4 fruit fly cellular contexts compared by ENCODE assay signal in the genomic region with DNA sequence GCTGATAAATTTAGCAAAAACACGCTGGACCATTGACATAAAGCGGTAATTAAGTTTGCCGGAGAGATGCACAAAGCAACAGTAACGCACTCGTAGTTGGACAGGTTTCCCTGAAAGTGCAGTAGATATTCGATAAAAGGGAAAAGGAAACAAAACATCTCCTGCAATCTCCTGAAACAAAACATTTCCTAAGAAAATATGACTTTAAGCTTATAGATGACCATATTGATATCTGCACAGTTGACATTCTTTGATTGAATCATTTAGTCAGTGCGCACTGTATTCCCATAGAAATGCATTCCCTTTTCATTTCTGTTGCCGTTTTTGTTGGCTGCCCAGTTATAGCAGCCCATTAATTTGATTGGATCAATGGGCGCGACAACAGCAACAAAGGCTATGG.
A peak's percentile ranks its signal among the peaks of the same experiment; 100 is the strongest.
TF ChIP-seq lines count a peak whose summit lies in the region.

No protein-coding gene starts in this region.

- no peak for TF ChIP-seq CTCF in whole organism, embryonic (GFP tag; optimal IDR thresholded peaks at IDR 0.05; lab: Kevin White, UChicago)

TF ChIP-seq in whole organism, embryonic, 481 proteins besides CTCF, POLR2A, EP300 and RAD21 (continues in another document):
- peak; percentile 56 for TF ChIP-seq CG10959 (GFP tag; IDR thresholded peaks at IDR 0.05; lab: Robert Waterston, UW)
- peak; percentile 37 for TF ChIP-seq PHDP (tag; optimal IDR thresholded peaks at IDR 0.05; lab: Kevin White, UChicago)
- no peak for TF ChIP-seq Myb (GFP tag; optimal IDR thresholded peaks at IDR 0.05; lab: Kevin White, UChicago)
- peak; percentile 30; the same call in 1 of the 2 replicates for TF ChIP-seq ro (GFP tag; IDR thresholded peaks at IDR 0.05; lab: Robert Waterston, UW)
- no peak for TF ChIP-seq lbe (GFP tag; optimal IDR thresholded peaks at IDR 0.05; lab: Kevin White, UChicago)
- TF ChIP-seq unpg (GFP tag; optimal IDR thresholded peaks at IDR 0.05; lab: Kevin White, UChicago) = peak; percentile 67
- peak; percentile 56 for TF ChIP-seq Blimp-1 (GFP tag; optimal IDR thresholded peaks at IDR 0.05; lab: Kevin White, UChicago)
- no peak for TF ChIP-seq CG32532 (GFP tag; IDR thresholded peaks at IDR 0.05; lab: Robert Waterston, UW)
- TF ChIP-seq CG9609 (GFP tag; optimal IDR thresholded peaks at IDR 0.05; lab: Kevin White, UChicago) = peak; percentile 36
- peak; percentile 50 for TF ChIP-seq ap (GFP tag; IDR thresholded peaks at IDR 0.05; lab: Robert Waterston, UW)
- no peak; the same call in 1 of the 2 replicates for TF ChIP-seq dan (GFP tag; IDR thresholded peaks at IDR 0.05; lab: Robert Waterston, UW)
- TF ChIP-seq insv (GFP tag; optimal IDR thresholded peaks at IDR 0.05; lab: Kevin White, UChicago) = no peak
- peak; percentile 44 for TF ChIP-seq NfI (GFP tag; optimal IDR thresholded peaks at IDR 0.05; lab: Kevin White, UChicago)
- no peak for TF ChIP-seq crc (GFP tag; optimal IDR thresholded peaks at IDR 0.05; lab: Kevin White, UChicago)
- no peak for TF ChIP-seq lov (optimal IDR thresholded peaks at IDR 0.05; lab: Kevin White, UChicago)
- TF ChIP-seq lov (GFP tag; IDR thresholded peaks at IDR 0.05; lab: Robert Waterston, UW) = 0 out of 3 replicates have a peak, but pooled peaks have one; percentile 53
- peak; percentile 28 for TF ChIP-seq nerfin-1 (tag; optimal IDR thresholded peaks at IDR 0.05; lab: Kevin White, UChicago)
- no peak for TF ChIP-seq rib (GFP tag; IDR thresholded peaks at IDR 0.05; lab: Robert Waterston, UW)
- peak; percentile 18 for TF ChIP-seq CG17359 (tag; optimal IDR thresholded peaks at IDR 0.05; lab: Kevin White, UChicago)
- TF ChIP-seq CG32767 (GFP tag; IDR thresholded peaks at IDR 0.05; lab: Robert Waterston, UW) = no peak; the same call in 1 of the 2 replicates
- peak; percentile 58 for TF ChIP-seq esg (GFP tag; conservative IDR thresholded peaks at IDR 0.05; lab: Robert Waterston, UW)

TF ChIP-seq in whole organism, prepupa, 60 proteins besides CTCF, POLR2A, EP300 and RAD21 (continues in another document):
- TF ChIP-seq fd59A (GFP tag; optimal IDR thresholded peaks at IDR 0.05; lab: Kevin White, UChicago) (peak; percentile 82), spab (GFP tag; optimal IDR thresholded peaks at IDR 0.05; lab: Kevin White, UChicago) (peak; percentile 50), CG7368 (GFP tag; optimal IDR thresholded peaks at IDR 0.05; lab: Kevin White, UChicago) (peak; percentile 21), CG10669 (GFP tag; optimal IDR thresholded peaks at IDR 0.05; lab: Kevin White, UChicago) (peak; percentile 59), Hr38 (GFP tag; optimal IDR thresholded peaks at IDR 0.05; lab: Kevin White, UChicago) (no peak), CG6276 (GFP tag; optimal IDR thresholded peaks at IDR 0.05; lab: Kevin White, UChicago) (no peak), CG1621 (tag; optimal IDR thresholded peaks at IDR 0.05; lab: Kevin White, UChicago) (peak; percentile 81), CG11762 (GFP tag; optimal IDR thresholded peaks at IDR 0.05; lab: Kevin White, UChicago; ENCODE audit: insufficient read depth) (peak; percentile 32), CG15336 (GFP tag; IDR thresholded peaks at IDR 0.05; lab: Robert Waterston, UW) (peak; percentile 59), CG11902 (GFP tag; optimal IDR thresholded peaks at IDR 0.05; lab: Kevin White, UChicago) (peak; percentile 9), fd85E (GFP tag; optimal IDR thresholded peaks at IDR 0.05; lab: Kevin White, UChicago) (no peak), Eip78C (GFP tag; lab: Kevin White, UChicago) (peak; percentile 94), pdm3 (GFP tag; optimal IDR thresholded peaks at IDR 0.05; lab: Kevin White, UChicago) (peak; percentile 79), dac (GFP tag; optimal IDR thresholded peaks at IDR 0.05; lab: Kevin White, UChicago) (no peak), CG8119 (GFP tag; IDR thresholded peaks at IDR 0.05; lab: Robert Waterston, UW) (peak; percentile 43; the same call in 2 of the 3 replicates), Blimp-1 (GFP tag; optimal IDR thresholded peaks at IDR 0.05; lab: Kevin White, UChicago) (no peak), salr (GFP tag; optimal IDR thresholded peaks at IDR 0.05; lab: Kevin White, UChicago) (peak; percentile 57 to 83), Lpt (GFP tag; optimal IDR thresholded peaks at IDR 0.05; lab: Kevin White, UChicago) (peak; percentile 27), CG11294 (GFP tag; IDR thresholded peaks at IDR 0.05; lab: Robert Waterston, UW) (0 out of 2 replicates have a peak, but pooled peaks have one; percentile 17), Smox (GFP tag; optimal IDR thresholded peaks at IDR 0.05; lab: Kevin White, UChicago) (peak; percentile 42), lz (GFP tag; optimal IDR thresholded peaks at IDR 0.05; lab: Kevin White, UChicago) (peak; percentile 38), CG9139 (GFP tag; optimal IDR thresholded peaks at IDR 0.05; lab: Kevin White, UChicago) (peak; percentile 38)

TF ChIP-seq in whole organism, pupa, 21 proteins besides CTCF, POLR2A, EP300 and RAD21:
- TF ChIP-seq CG14655 (GFP tag; optimal IDR thresholded peaks at IDR 0.05; lab: Kevin White, UChicago) (peak; percentile 30), CG8159 (tag; optimal IDR thresholded peaks at IDR 0.05; lab: Kevin White, UChicago) (peak; percentile 73), CG10348 (GFP tag; IDR thresholded peaks at IDR 0.05; lab: Robert Waterston, UW) (no peak), CG9948 (tag; optimal IDR thresholded peaks at IDR 0.05; lab: Kevin White, UChicago) (peak; percentile 45), CG12605 (GFP tag; IDR thresholded peaks at IDR 0.05; lab: Robert Waterston, UW) (0 out of 2 replicates have a peak, but pooled peaks have one; percentile 12), CG13204 (GFP tag; optimal IDR thresholded peaks at IDR 0.05; lab: Kevin White, UChicago) (peak; percentile 68), CG4496 (GFP tag; IDR thresholded peaks at IDR 0.05; lab: Robert Waterston, UW) (no peak; the same call in 1 of the 3 replicates), rn (GFP tag; IDR thresholded peaks at IDR 0.05; lab: Robert Waterston, UW) (peak; percentile 28; the same call in 1 of the 2 replicates), CG15710 (tag; optimal IDR thresholded peaks at IDR 0.05; lab: Kevin White, UChicago) (peak; percentile 83), CG34367 (tag; optimal IDR thresholded peaks at IDR 0.05; lab: Kevin White, UChicago) (peak; percentile 81), Pif1A (GFP tag; optimal IDR thresholded peaks at IDR 0.05; lab: Kevin White, UChicago) (peak; percentile 37), D1 (tag; optimal IDR thresholded peaks at IDR 0.05; lab: Kevin White, UChicago) (no peak), CG17806 (tag; optimal IDR thresholded peaks at IDR 0.05; lab: Kevin White, UChicago) (peak; percentile 55), Pif1B (GFP tag; optimal IDR thresholded peaks at IDR 0.05; lab: Kevin White, UChicago) (peak; percentile 37)

TF ChIP-seq in whole organism, wandering third instar larva, 38 proteins besides CTCF, POLR2A, EP300 and RAD21:
- no peak for TF ChIP-seq Hr83 (GFP tag; optimal IDR thresholded peaks at IDR 0.05; lab: Kevin White, UChicago; ENCODE audit: poor library complexity, severe bottlenecking)
- no peak for TF ChIP-seq brk (GFP tag; optimal IDR thresholded peaks at IDR 0.05; lab: Kevin White, UChicago)
- TF ChIP-seq rgr (GFP tag; optimal IDR thresholded peaks at IDR 0.05; lab: Kevin White, UChicago) = peak; percentile 24
- peak; percentile 4 for TF ChIP-seq fru (GFP tag; optimal IDR thresholded peaks at IDR 0.05; lab: Kevin White, UChicago)
- no peak for TF ChIP-seq Hr78 (GFP tag; optimal IDR thresholded peaks at IDR 0.05; lab: Kevin White, UChicago)

Comparison
In these comparisons a context has a peak if more than half of its experiments do, and no peak if none do; other contexts are left out.
1. Of the 7 proteins assayed by ChIP-seq in both whole organism, embryonic and whole organism, prepupa: peak only in whole organism, embryonic: Blimp-1; only in whole organism, prepupa: Hr39 and Lpt; in both: Gug and Sox102F; in neither: 2.